Fruit fly (Drosophila melanogaster) whole organism, embryonic: ENCODE results near the gene cindr.

Source experiments
- Atf-2 ChIP-seq: fragments of 200-800 bp; sonication (Bioruptor generic); optimal IDR thresholded peaks from 2 replicates; lab custom pipeline; 2016; ENCODE audit warnings: missing biosample characterization, missing genetic modification characterization
- Atf3 ChIP-seq: fragments of 200-800 bp; sonication (Bioruptor generic); optimal IDR thresholded peaks from 3 replicates; lab custom pipeline; 2016; ENCODE audit warnings: missing biosample characterization, missing genetic modification characterization
- CG10321 ChIP-seq: fragments of 200-800 bp; sonication (Bioruptor generic); IDR thresholded peaks from 2 replicates; pipeline ENCODE4 v1.3.6; 2022; ENCODE audit warnings: missing biosample characterization, missing genetic modification characterization
- CG11504 ChIP-seq: fragments of 200-800 bp; sonication (Bioruptor generic); optimal IDR thresholded peaks from 3 replicates; lab custom pipeline; 2019; ENCODE audit warnings: missing biosample characterization, mild to moderate bottlenecking, missing genetic modification characterization, moderate library complexity
- CG11695 ChIP-seq: fragments of 200-800 bp; sonication (Bioruptor generic); IDR thresholded peaks from 3 replicates; pipeline ENCODE4 v1.3.6; 2022; ENCODE audit warnings: missing biosample characterization, missing genetic modification characterization
- CG13775 ChIP-seq: fragments of 200-800 bp; sonication (Bioruptor generic); optimal IDR thresholded peaks from 3 replicates; lab custom pipeline; 2017; ENCODE audit warnings: missing biosample characterization, mild to moderate bottlenecking, missing genetic modification characterization
- CG14667 ChIP-seq: fragments of 200-800 bp; sonication (Bioruptor generic); IDR thresholded peaks from 2 replicates; pipeline ENCODE4 v1.3.6; 2022; ENCODE audit warnings: missing biosample characterization, missing genetic modification characterization
- CG17359 ChIP-seq: fragments of 200-800 bp; sonication (Bioruptor generic); optimal IDR thresholded peaks from 3 replicates; lab custom pipeline; 2018; ENCODE audit warnings: missing biosample characterization, mild to moderate bottlenecking, missing genetic modification characterization, moderate library complexity
- CG17829 ChIP-seq: fragments of 200-800 bp; optimal IDR thresholded peaks from 2 replicates; lab custom pipeline; 2019; ENCODE audit warnings: missing biosample characterization, mild to moderate bottlenecking, missing genetic modification characterization, moderate library complexity
- CG1792 ChIP-seq: fragments of 200-800 bp; sonication (Bioruptor generic); optimal IDR thresholded peaks from 2 replicates; lab custom pipeline; 2016; ENCODE audit warnings: missing biosample characterization, missing genetic modification characterization
- CG18262 ChIP-seq: fragments of 200-800 bp; optimal IDR thresholded peaks from 3 replicates; lab custom pipeline; 2019; ENCODE audit warnings: missing biosample characterization, mild to moderate bottlenecking, missing genetic modification characterization, moderate library complexity
- CG31441 ChIP-seq: fragments of 200-800 bp; sonication (Bioruptor generic); IDR thresholded peaks from 2 replicates; pipeline ENCODE4 v1.3.6; 2022; ENCODE audit warnings: missing biosample characterization, missing genetic modification characterization
- CG33213 ChIP-seq: fragments of 200-800 bp; sonication (Bioruptor generic); optimal IDR thresholded peaks from 3 replicates; lab custom pipeline; 2016; ENCODE audit warnings: missing biosample characterization, missing genetic modification characterization
- CG34224 ChIP-seq: fragments of 200-800 bp; sonication (Bioruptor generic); IDR thresholded peaks from 3 replicates; pipeline ENCODE4 v1.3.6; 2022; ENCODE audit warnings: missing biosample characterization, missing genetic modification characterization; ENCODE audit not compliant: partially characterized antibody
- CG6175 ChIP-seq: fragments of 200-800 bp; sonication (Bioruptor generic); IDR thresholded peaks from 3 replicates; pipeline ENCODE4 v1.3.6; 2022; ENCODE audit warnings: missing biosample characterization, missing genetic modification characterization
- CG9817 ChIP-seq: fragments of 200-800 bp; sonication (Bioruptor generic); optimal IDR thresholded peaks from 2 replicates; lab custom pipeline; 2018; ENCODE audit warnings: missing biosample characterization, mild to moderate bottlenecking, missing genetic modification characterization, moderate library complexity
- D19A ChIP-seq: fragments of 200-800 bp; optimal IDR thresholded peaks from 3 replicates; lab custom pipeline; 2019; ENCODE audit warnings: missing biosample characterization, mild to moderate bottlenecking, missing genetic modification characterization, moderate library complexity
- Dfd ChIP-seq, 2 experiments: fragments of >200 bp; optimal IDR thresholded peaks; 2 replicates each; lab custom pipeline; 2017; ENCODE audit warnings: missing biosample characterization in 2 of 2, missing genetic modification characterization in 2 of 2
- Dip2 ChIP-seq: fragments of 200-800 bp; sonication (Bioruptor generic); IDR thresholded peaks from 2 replicates; pipeline ENCODE4 v1.3.6; 2022; ENCODE audit warnings: missing biosample characterization, missing genetic modification characterization
- Drgx ChIP-seq: fragments of 200-800 bp; sonication (Bioruptor generic); IDR thresholded peaks from 2 replicates; pipeline ENCODE4 v1.3.6; 2022; ENCODE audit warnings: missing biosample characterization, missing genetic modification characterization
- E2f2 ChIP-seq: fragments of 200-800 bp; sonication (Bioruptor generic); IDR thresholded peaks from 2 replicates; pipeline ENCODE4 v1.3.6; 2022; ENCODE audit warnings: missing biosample characterization, missing genetic modification characterization
- HHEX ChIP-seq: fragments of 200-800 bp; sonication (Bioruptor generic); optimal IDR thresholded peaks from 3 replicates; lab custom pipeline; 2017; ENCODE audit warnings: missing biosample characterization, mild to moderate bottlenecking, missing genetic modification characterization, missing genetic modification reagents
- Kr ChIP-seq: fragments of 200-800 bp; sonication (Bioruptor generic); optimal IDR thresholded peaks from 2 replicates; lab custom pipeline; 2017; ENCODE audit warnings: missing biosample characterization, mild to moderate bottlenecking, missing genetic modification characterization
- Optix ChIP-seq: fragments of 200-800 bp; sonication (Bioruptor generic); IDR thresholded peaks from 3 replicates; pipeline ENCODE4 v1.3.6; 2022; ENCODE audit warnings: missing biosample characterization, missing genetic modification characterization
- PHDP ChIP-seq: fragments of 200-800 bp; sonication (Bioruptor generic); optimal IDR thresholded peaks from 3 replicates; lab custom pipeline; 2018; ENCODE audit warnings: missing biosample characterization, mild to moderate bottlenecking, missing genetic modification characterization, moderate library complexity
- Rfx ChIP-seq: fragments of 200-800 bp; sonication (Bioruptor generic); IDR thresholded peaks from 2 replicates; pipeline ENCODE4 v1.3.6; 2022; ENCODE audit warnings: missing biosample characterization, missing genetic modification characterization
- Sin3A ChIP-seq: fragments of >200 bp; optimal IDR thresholded peaks from 2 replicates; lab custom pipeline; 2018
- Xbp1 ChIP-seq: fragments of 200-800 bp; sonication (Bioruptor generic); optimal IDR thresholded peaks from 3 replicates; lab custom pipeline; 2016; ENCODE audit warnings: missing biosample characterization, mild to moderate bottlenecking, missing genetic modification characterization
- ac ChIP-seq: fragments of 200-800 bp; sonication (Bioruptor generic); optimal IDR thresholded peaks from 3 replicates; lab custom pipeline; 2017; ENCODE audit warnings: missing biosample characterization, mild to moderate bottlenecking, missing genetic modification characterization
- amos ChIP-seq: fragments of 200-800 bp; sonication (Bioruptor generic); IDR thresholded peaks from 2 replicates; pipeline ENCODE4 v1.3.6; 2022; ENCODE audit warnings: missing biosample characterization, missing genetic modification characterization; ENCODE audit not compliant: partially characterized antibody
- ap ChIP-seq: fragments of 200-800 bp; sonication (Bioruptor generic); IDR thresholded peaks from 2 replicates; pipeline ENCODE4 v1.3.6; 2022; ENCODE audit warnings: missing biosample characterization, missing genetic modification characterization
- cas ChIP-seq: fragments of 200-800 bp; sonication (Bioruptor generic); IDR thresholded peaks from 2 replicates; pipeline ENCODE4 v1.3.6; 2022; ENCODE audit warnings: missing biosample characterization, missing genetic modification characterization
- chif ChIP-seq, 2 experiments: fragments of 200-800 bp; sonication (Bioruptor generic); optimal IDR thresholded peaks; 3 replicates each; lab custom pipeline; 2016; ENCODE audit warnings: missing biosample characterization in 2 of 2, missing genetic modification characterization in 2 of 2
- chinmo ChIP-seq: fragments of 200-800 bp; sonication (Bioruptor generic); IDR thresholded peaks from 4 replicates; pipeline ENCODE4 v1.3.6; 2022; ENCODE audit warnings: missing biosample characterization, missing genetic modification characterization; ENCODE audit not compliant: partially characterized antibody
- dmrt99B ChIP-seq: fragments of 200-800 bp; sonication (Bioruptor generic); optimal IDR thresholded peaks from 2 replicates; lab custom pipeline; 2018; ENCODE audit warnings: missing biosample characterization, mild to moderate bottlenecking, missing genetic modification characterization, moderate library complexity
- dpn ChIP-seq, 2 experiments: fragments of 200-800 bp; sonication (Bioruptor generic); optimal IDR thresholded peaks; 3 replicates each; lab custom pipeline; 2016; ENCODE audit warnings: missing biosample characterization in 2 of 2, missing genetic modification characterization in 2 of 2
- esg ChIP-seq: fragments of 200-800 bp; sonication (Bioruptor generic); conservative IDR thresholded peaks from 2 replicates; pipeline ENCODE4 v1.3.6; 2022; ENCODE audit warnings: missing biosample characterization, missing genetic modification characterization
- ewg ChIP-seq: fragments of 200-800 bp; sonication (Bioruptor generic); optimal IDR thresholded peaks from 3 replicates; lab custom pipeline; 2017; ENCODE audit warnings: mild to moderate bottlenecking, missing biosample characterization, missing genetic modification reagents, missing genetic modification characterization
- lab ChIP-seq: fragments of 200-800 bp; sonication (Bioruptor generic); optimal IDR thresholded peaks from 3 replicates; lab custom pipeline; 2017; ENCODE audit warnings: missing biosample characterization, missing genetic modification characterization, mild to moderate bottlenecking, moderate library complexity, missing genetic modification reagents
- lmd ChIP-seq: fragments of 200-800 bp; sonication (Bioruptor generic); IDR thresholded peaks from 2 replicates; pipeline ENCODE4 v1.3.6; 2022; ENCODE audit warnings: missing biosample characterization, missing genetic modification characterization
- lola ChIP-seq, 3 experiments: fragments of >200 bp in 2 of 3; fragments of 200-800 bp in 1 of 3; sonication (Bioruptor generic) in 1 of 3; optimal IDR thresholded peaks; 2 replicates each; lab custom pipeline; 2017 to 2019; ENCODE audit warnings: missing biosample characterization in 3 of 3, missing genetic modification characterization in 3 of 3, mild to moderate bottlenecking in 1 of 3, moderate library complexity in 1 of 3
- lov ChIP-seq, 2 experiments: fragments of 200-800 bp in 1 of 2; fragments of >200 bp in 1 of 2; sonication (Bioruptor generic) in 1 of 2; IDR thresholded peaks in 1 of 2; optimal IDR thresholded peaks in 1 of 2; 2 replicates in 1 of 2; 3 replicates in 1 of 2; pipeline versions ENCODE4 v1.3.6 to Lab custom; 2017 to 2022; ENCODE audit warnings: missing biosample characterization in 1 of 2, missing genetic modification characterization in 1 of 2
- otp ChIP-seq: fragments of 200-800 bp; sonication (Bioruptor generic); IDR thresholded peaks from 3 replicates; pipeline ENCODE4, ENCODE4 v1.3.6; 2022; ENCODE audit warnings: missing biosample characterization, missing genetic modification characterization
- phol ChIP-seq: fragments of 200-800 bp; sonication (Bioruptor generic); optimal IDR thresholded peaks from 3 replicates; lab custom pipeline; 2018; ENCODE audit warnings: missing biosample characterization, mild to moderate bottlenecking, missing genetic modification characterization, moderate library complexity
- pum ChIP-seq: fragments of 200-800 bp; sonication (Bioruptor generic); optimal IDR thresholded peaks from 2 replicates; lab custom pipeline; 2016; ENCODE audit warnings: missing biosample characterization, missing genetic modification characterization
- repo ChIP-seq: fragments of 200-800 bp; sonication (Bioruptor generic); optimal IDR thresholded peaks from 2 replicates; lab custom pipeline; 2016; ENCODE audit warnings: missing biosample characterization, missing genetic modification characterization
- scrt ChIP-seq: fragments of 200-800 bp; sonication (Bioruptor generic); optimal IDR thresholded peaks from 2 replicates; lab custom pipeline; 2018; ENCODE audit warnings: missing biosample characterization, mild to moderate bottlenecking, missing genetic modification characterization, moderate library complexity
- slbo ChIP-seq: fragments of 200-800 bp; sonication (Bioruptor generic); IDR thresholded peaks from 2 replicates; pipeline ENCODE4 v1.3.6; 2022; ENCODE audit warnings: missing biosample characterization, missing genetic modification characterization
- slp2 ChIP-seq: fragments of 200-800 bp; sonication (Bioruptor generic); optimal IDR thresholded peaks from 2 replicates; lab custom pipeline; 2016; ENCODE audit warnings: missing biosample characterization, missing genetic modification characterization

cindr gene

DNA sequence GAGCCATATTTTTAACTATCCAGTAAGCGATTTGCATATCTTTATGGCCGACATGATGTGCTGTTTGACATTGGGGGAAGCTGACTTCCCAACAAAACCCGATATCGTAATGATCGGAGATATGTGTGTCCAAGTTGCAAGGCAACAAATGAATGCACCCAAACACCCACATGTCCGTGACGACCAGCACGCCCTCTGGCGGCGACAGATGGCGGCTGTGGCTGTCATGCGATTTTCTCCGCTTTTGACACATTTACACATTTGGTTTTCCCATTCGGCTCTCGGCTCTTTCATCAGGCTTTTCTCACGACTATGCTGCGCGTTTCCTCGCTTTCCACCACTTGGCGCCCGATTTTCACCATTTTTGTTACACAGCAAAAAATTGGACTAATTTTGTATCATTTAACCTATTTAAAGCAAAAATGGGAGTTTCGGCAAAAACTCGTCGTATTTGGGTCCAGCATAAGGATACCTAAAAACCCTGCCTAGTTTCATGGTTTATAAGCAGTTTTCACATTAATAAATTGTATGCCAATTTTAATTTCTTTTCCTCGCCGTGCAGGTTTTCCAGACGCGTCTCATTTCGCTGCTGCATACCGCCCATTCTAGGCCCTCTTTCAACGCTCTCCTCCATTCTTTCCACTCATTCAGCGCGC is 6.3 kb downstream of the cindr start (continued):
- peak; percentile 48; the same call in 1 of the 3 replicates for TF ChIP-seq Optix
- TF ChIP-seq CG33213 (GFP tag; lab: Kevin White, UChicago): no peak
- no peak for TF ChIP-seq slp2 (GFP tag; lab: Kevin White, UChicago)
- no peak for TF ChIP-seq amos (GFP tag; lab: Robert Waterston, UW)
- TF ChIP-seq scrt (GFP tag; lab: Kevin White, UChicago): no peak
- peak; percentile 8 for TF ChIP-seq CG17359 (tag; lab: Kevin White, UChicago)
- TF ChIP-seq CG13775 (GFP tag; lab: Kevin White, UChicago): peak; percentile 18
- no peak for TF ChIP-seq cas (GFP tag; lab: Robert Waterston, UW)
- no peak for TF ChIP-seq chinmo (GFP tag; lab: Robert Waterston, UW)
- peak; percentile 30 for TF ChIP-seq Atf3 (GFP tag; lab: Kevin White, UChicago)
- peak; percentile 18 for TF ChIP-seq PHDP
- no peak for TF ChIP-seq Sin3A (lab: Kevin White, UChicago)
- peak; percentile 10; the same call in 1 of the 3 replicates for TF ChIP-seq CG6175 (GFP tag; lab: Robert Waterston, UW)
- no peak for TF ChIP-seq Dfd (GFP tag; optimal IDR thresholded peaks at IDR 0.05; lab: Kevin White, UChicago)
- TF ChIP-seq Dip2 (GFP tag; lab: Robert Waterston, UW): no peak
- TF ChIP-seq esg (GFP tag; lab: Robert Waterston, UW): 0 out of 2 replicates have a peak, but pooled peaks have one; percentile 22
- TF ChIP-seq CG31441: peak; percentile 11; the same call in 1 of the 2 replicates
- TF ChIP-seq Xbp1 (GFP tag; lab: Kevin White, UChicago): peak; percentile 45
- TF ChIP-seq lov (optimal IDR thresholded peaks at IDR 0.05; lab: Kevin White, UChicago): no peak
- no peak for TF ChIP-seq lov (GFP tag; IDR thresholded peaks at IDR 0.05; lab: Robert Waterston, UW)
- TF ChIP-seq E2f2 (GFP tag; lab: Robert Waterston, UW): 0 out of 2 replicates have a peak, but pooled peaks have one; percentile 32
- peak; percentile 75 for TF ChIP-seq Drgx
- peak; percentile 22 for TF ChIP-seq CG18262 (tag; lab: Kevin White, UChicago)
- TF ChIP-seq repo (GFP tag; lab: Kevin White, UChicago): peak; percentile 6
- TF ChIP-seq ac (GFP tag; lab: Kevin White, UChicago): no peak
- peak; percentile 34; the same call in 1 of the 2 replicates for TF ChIP-seq Rfx (GFP tag; lab: Robert Waterston, UW)
- TF ChIP-seq CG34224: no peak
- peak; percentile 28 for TF ChIP-seq CG11504
- TF ChIP-seq pum: peak; percentile 21
- TF ChIP-seq dpn (GFP tag; optimal IDR thresholded peaks at IDR 0.05; lab: Kevin White, UChicago): peak; percentile 3 to 14
- peak; percentile 24 for TF ChIP-seq phol
- peak; percentile 17 for TF ChIP-seq dmrt99B (tag; lab: Kevin White, UChicago)
- TF ChIP-seq CG11695 (GFP tag; lab: Robert Waterston, UW): 0 out of 3 replicates have a peak, but pooled peaks have one; percentile 13
- TF ChIP-seq lmd (GFP tag; lab: Robert Waterston, UW): peak; percentile 63
- TF ChIP-seq slbo (GFP tag; lab: Robert Waterston, UW): peak; percentile 42
- peak; percentile 30 for TF ChIP-seq ewg
- no peak for TF ChIP-seq lola (GFP tag; optimal IDR thresholded peaks at IDR 0.05; lab: Kevin White, UChicago)
- TF ChIP-seq Atf-2 (GFP tag; lab: Kevin White, UChicago): no peak
- 0 out of 3 replicates have a peak, but pooled peaks have one; percentile 44 for TF ChIP-seq otp (GFP tag; lab: Robert Waterston, UW)
- TF ChIP-seq CG17829 (tag; lab: Kevin White, UChicago): no peak
- no peak for TF ChIP-seq Kr (GFP tag; lab: Kevin White, UChicago)
- no peak for TF ChIP-seq CG9817 (tag; lab: Kevin White, UChicago)
- peak; percentile 21 for TF ChIP-seq HHEX (GFP tag; lab: Kevin White, UChicago)
- peak in 1 of 2 experiments; percentile 49 for TF ChIP-seq chif (GFP tag; optimal IDR thresholded peaks at IDR 0.05; lab: Kevin White, UChicago)
- TF ChIP-seq lab (GFP tag; lab: Kevin White, UChicago): peak; percentile 48
- no peak for TF ChIP-seq CG10321 (GFP tag; lab: Robert Waterston, UW)
- peak; percentile 3 for TF ChIP-seq CG1792 (GFP tag; lab: Kevin White, UChicago)
- TF ChIP-seq ap (GFP tag; lab: Robert Waterston, UW): 0 out of 2 replicates have a peak, but pooled peaks have one; percentile 25
- 0 out of 2 replicates have a peak, but pooled peaks have one; percentile 13 for TF ChIP-seq CG14667 (GFP tag; lab: Robert Waterston, UW)
- TF ChIP-seq D19A (tag; lab: Kevin White, UChicago): no peak
